Worm (Caenorhabditis elegans) whole organism, L1 larva: ENCODE measurements around the gene ZK1320.3.

ENCODE experiments used
- ceh-82 ChIP-seq, 3 experiments: fragments of 150-350 bp in 1 of 3; sonication (generic microtip) in 2 of 3; optimal IDR thresholded peaks; 2 replicates each; lab custom pipeline; 2014 to 2017; ENCODE audit warnings: missing biosample characterization in 3 of 3, missing genetic modification characterization in 3 of 3
- egl-13 ChIP-seq: sonication (generic microtip); optimal IDR thresholded peaks from 2 replicates; lab custom pipeline; 2016; ENCODE audit warnings: missing genotype, missing genetic modification reagents, missing genetic modification characterization, missing compliant biosample characterization
- hpl-2 ChIP-seq: fragments of 150-350 bp; optimal IDR thresholded peaks from 2 replicates; lab custom pipeline; 2014; ENCODE audit warnings: missing biosample characterization, missing genetic modification reagents, missing genetic modification characterization
- irx-1 ChIP-seq: sonication (generic microtip); optimal IDR thresholded peaks from 2 replicates; lab custom pipeline; 2016; ENCODE audit warnings: missing genetic modification characterization, missing compliant biosample characterization
- jun-1 ChIP-seq: fragments of 150-350 bp; optimal IDR thresholded peaks from 2 replicates; lab custom pipeline; 2014; ENCODE audit warnings: missing biosample characterization, missing genetic modification reagents, missing genetic modification characterization
- nhr-28 ChIP-seq: fragments of 150-350 bp; optimal IDR thresholded peaks from 2 replicates; lab custom pipeline; 2014; ENCODE audit warnings: missing biosample characterization, missing genetic modification characterization
- nhr-71 ChIP-seq: sonication (generic microtip); optimal IDR thresholded peaks from 2 replicates; lab custom pipeline; 2016; ENCODE audit warnings: mild to moderate bottlenecking, missing genetic modification characterization, moderate library complexity, missing compliant biosample characterization
- pqm-1 ChIP-seq: sonication (generic microtip); optimal IDR thresholded peaks from 3 replicates; lab custom pipeline; 2017; ENCODE audit warnings: missing biosample characterization, missing genetic modification characterization
- skn-1 ChIP-seq: fragments of 150-350 bp; optimal IDR thresholded peaks from 2 replicates; lab custom pipeline; 2014; ENCODE audit warnings: missing biosample characterization, missing genetic modification characterization
- sox-4 ChIP-seq: sonication (generic microtip); optimal IDR thresholded peaks from 2 replicates; lab custom pipeline; 2016; ENCODE audit warnings: missing genetic modification characterization, missing compliant biosample characterization
- unc-130 ChIP-seq: fragments of 150-350 bp; optimal IDR thresholded peaks from 2 replicates; lab custom pipeline; 2017; ENCODE audit warnings: missing biosample characterization, missing genetic modification characterization, inconsistent platforms
- vab-15 ChIP-seq: sonication (generic microtip); optimal IDR thresholded peaks from 2 replicates; lab custom pipeline; 2017; ENCODE audit warnings: missing genotype, mild to moderate bottlenecking, missing genetic modification characterization, missing compliant biosample characterization
- ztf-4 ChIP-seq: fragments of 150-350 bp; optimal IDR thresholded peaks from 2 replicates; lab custom pipeline; 2014; ENCODE audit warnings: missing biosample characterization, missing genetic modification characterization

- TF ChIP-seq egl-13 (no peak), nhr-71 (tag; lab: Kevin White, UChicago) (no peak), vab-15 (tag; lab: Kevin White, UChicago) (no peak), jun-1 (tag; lab: Kevin White, UChicago) (no peak), nhr-28 (tag; lab: Kevin White, UChicago) (no peak), skn-1 (tag; lab: Kevin White, UChicago) (no peak), pqm-1 (no peak), irx-1 (tag; lab: Kevin White, UChicago) (no peak), sox-4 (tag; lab: Kevin White, UChicago) (no peak), unc-130 (tag; lab: Kevin White, UChicago) (no peak), ceh-82 (tag; optimal IDR thresholded peaks at IDR 0.05; lab: Kevin White, UChicago) (no peak), hpl-2 (GFP tag; lab: Kevin White, UChicago) (no peak), ztf-4 (tag; lab: Kevin White, UChicago) (no peak)
Measured at ce11 chrII:9684175-9684574, 24.0 kb upstream of the ZK1320.3 start.
